Fruit fly (Drosophila melanogaster): ENCODE measurements around the gene CG7218.
A peak's percentile ranks its signal among the peaks of the same experiment; 100 is the strongest.

The CG7218 gene

DNA sequence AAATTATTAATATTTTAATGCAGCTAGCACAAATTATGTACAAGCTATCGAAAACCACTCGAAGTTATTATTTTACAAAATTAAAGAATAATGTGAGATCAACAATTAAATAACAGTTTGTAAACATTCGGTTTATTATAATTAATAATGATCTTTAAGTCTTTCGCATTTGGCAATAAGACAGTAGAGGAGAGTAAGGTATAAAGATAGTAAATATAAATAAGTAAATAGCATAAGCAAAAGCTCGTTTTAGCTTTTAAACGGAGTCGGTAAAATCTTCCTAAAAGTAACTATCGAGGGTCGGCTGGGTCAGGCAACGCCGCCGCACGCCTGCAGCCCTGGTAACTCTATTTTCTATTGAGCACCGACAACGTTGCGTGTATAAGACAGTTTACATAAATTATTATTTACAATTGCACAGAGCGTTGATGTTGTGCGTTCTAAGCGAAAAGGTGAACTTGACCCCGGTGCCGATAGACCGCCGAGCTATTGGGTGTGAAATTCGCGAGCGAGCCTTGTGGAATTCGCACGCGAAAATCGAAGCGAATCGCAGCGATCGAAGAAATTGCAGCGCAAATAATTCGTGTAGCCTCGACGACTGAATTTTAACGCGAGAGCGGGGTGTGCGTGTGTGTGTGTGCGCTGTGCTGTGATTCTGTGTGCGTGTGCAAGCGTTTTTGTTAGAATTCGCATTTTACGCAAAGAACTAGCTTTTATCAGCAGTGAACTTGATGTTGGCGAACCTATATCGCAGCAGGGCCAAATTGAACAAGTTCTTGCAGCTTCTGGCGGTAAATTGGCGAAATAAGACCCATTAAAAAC is 3.4 kb upstream of the CG7218 start, which contains the start of gene wrd (continued):
- peak; percentile 6 for TF ChIP-seq nau (GFP tag; optimal IDR thresholded peaks at IDR 0.05)
- TF ChIP-seq CG2889 (GFP tag; IDR thresholded peaks at IDR 0.05): no peak
- no peak for TF ChIP-seq br (optimal IDR thresholded peaks at IDR 0.05)
- TF ChIP-seq CG31441 (GFP tag; IDR thresholded peaks at IDR 0.05): peak; percentile 27; the same call in 1 of the 2 replicates
- TF ChIP-seq CG9932 (GFP tag; IDR thresholded peaks at IDR 0.05): peak; percentile 53
- peak; percentile 82 for TF ChIP-seq Med (GFP tag)
- no peak for TF ChIP-seq Ets97D (GFP tag; optimal IDR thresholded peaks at IDR 0.05)
- peak; percentile 13 for TF ChIP-seq Fer1 (GFP tag; optimal IDR thresholded peaks at IDR 0.05)
- TF ChIP-seq repo (GFP tag; optimal IDR thresholded peaks at IDR 0.05): no peak
- 0 out of 2 replicates have a peak, but pooled peaks have one; percentile 9 for TF ChIP-seq sisA (GFP tag; IDR thresholded peaks at IDR 0.05)
- no peak for TF ChIP-seq CG10959 (GFP tag; IDR thresholded peaks at IDR 0.05)
- TF ChIP-seq Doc3 (GFP tag; IDR thresholded peaks at IDR 0.05; ENCODE audit: partially characterized antibody): no peak
- peak; percentile 11 for TF ChIP-seq Sox102F (GFP tag; optimal IDR thresholded peaks at IDR 0.05)
- no peak for TF ChIP-seq Fer2 (tag; optimal IDR thresholded peaks at IDR 0.05)
- TF ChIP-seq CG14441 (GFP tag; IDR thresholded peaks at IDR 0.05): peak; percentile 14; the same call in 1 of the 2 replicates
- TF ChIP-seq Adf1 (GFP tag; IDR thresholded peaks at IDR 0.05): no peak
- TF ChIP-seq Vsx1 (GFP tag; optimal IDR thresholded peaks at IDR 0.05): no peak
- no peak for TF ChIP-seq Atf6 (GFP tag; IDR thresholded peaks at IDR 0.05)
- TF ChIP-seq CG12236 (GFP tag; optimal IDR thresholded peaks at IDR 0.05): no peak
- TF ChIP-seq dan (GFP tag; IDR thresholded peaks at IDR 0.05): no peak
- TF ChIP-seq CG12659 (GFP tag; optimal IDR thresholded peaks at IDR 0.05): peak; percentile 30
- TF ChIP-seq Poxn (GFP tag; IDR thresholded peaks at IDR 0.05): no peak
- peak; percentile 38 for TF ChIP-seq Xbp1 (GFP tag; optimal IDR thresholded peaks at IDR 0.05)
- peak; percentile 53 for TF ChIP-seq CG30403 (GFP tag; optimal IDR thresholded peaks at IDR 0.05)
- peak; percentile 8; the same call in 1 of the 2 replicates for TF ChIP-seq CG3847 (GFP tag; IDR thresholded peaks at IDR 0.05)
- no peak for TF ChIP-seq CG7271 (tag; optimal IDR thresholded peaks at IDR 0.05)
- TF ChIP-seq CG2120 (GFP tag; optimal IDR thresholded peaks at IDR 0.05): peak; percentile 38
- no peak for TF ChIP-seq Six4 (GFP tag; optimal IDR thresholded peaks at IDR 0.05)
- peak; percentile 3 for TF ChIP-seq CG12391 (tag; optimal IDR thresholded peaks at IDR 0.05)
- no peak for TF ChIP-seq CG14050 (GFP tag; IDR thresholded peaks at IDR 0.05)
- peak; percentile 16 for TF ChIP-seq phol (tag; optimal IDR thresholded peaks at IDR 0.05)
- TF ChIP-seq hb (GFP tag; IDR thresholded peaks at IDR 0.05; ENCODE audit: partially characterized antibody): no peak
- TF ChIP-seq CG9437 (GFP tag; optimal IDR thresholded peaks at IDR 0.05): no peak
- no peak for TF ChIP-seq Spps (tag; optimal IDR thresholded peaks at IDR 0.05)
- peak; percentile 25; the same call in 1 of the 2 replicates for TF ChIP-seq HLH3B (GFP tag; IDR thresholded peaks at IDR 0.05)
- peak; percentile 75 for TF ChIP-seq cg (GFP tag; optimal IDR thresholded peaks at IDR 0.05)
- no peak for TF ChIP-seq CG10274 (GFP tag; optimal IDR thresholded peaks at IDR 0.05)
- peak; percentile 33 for TF ChIP-seq CG14710 (tag; optimal IDR thresholded peaks at IDR 0.05)
- TF ChIP-seq CG8290 (GFP tag; optimal IDR thresholded peaks at IDR 0.05): no peak
- peak in 1 of 2 experiments; percentile 28 for TF ChIP-seq CG8290 (tag; optimal IDR thresholded peaks at IDR 0.05)
- TF ChIP-seq GATAe (GFP tag; conservative IDR thresholded peaks at IDR 0.05): no peak
- TF ChIP-seq CG31224 (GFP tag; IDR thresholded peaks at IDR 0.05): no peak
- no peak for TF ChIP-seq gce (GFP tag; IDR thresholded peaks at IDR 0.05)
- no peak; the same call in none of the 2 replicates for TF ChIP-seq vvl (GFP tag; IDR thresholded peaks at IDR 0.05)
- peak; percentile 28 for TF ChIP-seq CG7839 (tag; optimal IDR thresholded peaks at IDR 0.05)
- TF ChIP-seq Lpt (GFP tag; optimal IDR thresholded peaks at IDR 0.05): no peak
- TF ChIP-seq cas (GFP tag; IDR thresholded peaks at IDR 0.05): no peak
- peak; percentile 54 for TF ChIP-seq CoRest (tag; optimal IDR thresholded peaks at IDR 0.05)
- TF ChIP-seq scrt (GFP tag; optimal IDR thresholded peaks at IDR 0.05): peak; percentile 22
- TF ChIP-seq CG6254 (GFP tag; optimal IDR thresholded peaks at IDR 0.05): no peak

Data from whole organism, embryonic.